Worm (Caenorhabditis elegans) whole organism, L2 larva: ENCODE data around the gene sma-10.

Source experiments
- ama-1 ChIP-seq: fragments of 150-350 bp; optimal IDR thresholded peaks from 2 replicates; lab custom pipeline; 2018; ENCODE audit warnings: inconsistent platforms
- skn-1 ChIP-seq: sonication (generic microtip); optimal IDR thresholded peaks from 2 replicates; lab custom pipeline; 2017; ENCODE audit warnings: missing biosample characterization, missing genetic modification characterization

- TF ChIP-seq ama-1 (lab: Kevin White, UChicago) (peak; percentile 13), skn-1 (peak; percentile 87)
These were observed 17.7 kb downstream of the sma-10 start for ce11 chrIV:291851-292367.
